Fruit fly (Drosophila melanogaster) whole organism, adult: ENCODE results near the gene CG31103.

Experiments used
- CG11617 ChIP-seq: fragments of 200-800 bp; sonication (Bioruptor generic); optimal IDR thresholded peaks from 2 replicates; lab custom pipeline; 2017; ENCODE audit warnings: mild to moderate bottlenecking, missing biosample characterization, missing genetic modification reagents, missing genetic modification characterization
- CG12768 ChIP-seq: fragments of 200-800 bp; sonication (Bioruptor generic); optimal IDR thresholded peaks from 2 replicates; lab custom pipeline; 2017; ENCODE audit warnings: missing biosample characterization, missing genetic modification characterization, mild to moderate bottlenecking, moderate library complexity, missing genetic modification reagents
- CG14711 ChIP-seq: fragments of 200-800 bp; sonication (Bioruptor generic); optimal IDR thresholded peaks from 2 replicates; lab custom pipeline; 2018; ENCODE audit warnings: missing biosample characterization, mild to moderate bottlenecking, missing genetic modification characterization, moderate library complexity
- CG1620 ChIP-seq: fragments of 200-800 bp; sonication (Bioruptor generic); optimal IDR thresholded peaks from 2 replicates; lab custom pipeline; 2016; ENCODE audit warnings: missing biosample characterization, missing genetic modification characterization
- CG33017 ChIP-seq: fragments of 200-800 bp; sonication (Bioruptor generic); optimal IDR thresholded peaks from 2 replicates; lab custom pipeline; 2018; ENCODE audit warnings: missing biosample characterization, mild to moderate bottlenecking, missing genetic modification characterization, moderate library complexity
- CG5204 ChIP-seq: fragments of 200-800 bp; sonication (Bioruptor generic); optimal IDR thresholded peaks from 2 replicates; lab custom pipeline; 2016; ENCODE audit warnings: missing biosample characterization, missing genetic modification characterization
- CG7045 ChIP-seq: fragments of 200-800 bp; sonication (Bioruptor generic); optimal IDR thresholded peaks from 2 replicates; lab custom pipeline; 2017; ENCODE audit warnings: missing biosample characterization, mild to moderate bottlenecking, missing genetic modification characterization
- CG7101 ChIP-seq: fragments of 200-800 bp; sonication (Bioruptor generic); optimal IDR thresholded peaks from 2 replicates; lab custom pipeline; 2018; ENCODE audit warnings: missing biosample characterization, mild to moderate bottlenecking, missing genetic modification characterization, moderate library complexity
- Clk ChIP-seq: fragments of 200-800 bp; sonication (Bioruptor generic); optimal IDR thresholded peaks from 2 replicates; lab custom pipeline; 2017; ENCODE audit warnings: missing biosample characterization, missing genetic modification characterization
- Crg-1 ChIP-seq: fragments of 200-800 bp; sonication (Bioruptor generic); optimal IDR thresholded peaks from 2 replicates; lab custom pipeline; 2016; ENCODE audit warnings: missing biosample characterization, missing genetic modification characterization
- Hr96 ChIP-seq: fragments of 200-800 bp; sonication (Bioruptor generic); optimal IDR thresholded peaks from 2 replicates; lab custom pipeline; 2016; ENCODE audit warnings: missing biosample characterization, missing genetic modification characterization
- Mnt ChIP-seq: fragments of 200-800 bp; sonication (Bioruptor generic); optimal IDR thresholded peaks from 2 replicates; lab custom pipeline; 2016; ENCODE audit warnings: missing biosample characterization, mild to moderate bottlenecking, missing genetic modification characterization
- bab1 ChIP-seq: fragments of 200-800 bp; sonication (Bioruptor generic); optimal IDR thresholded peaks from 3 replicates; lab custom pipeline; 2019; ENCODE audit warnings: missing biosample characterization, mild to moderate bottlenecking, missing genetic modification characterization, moderate library complexity
- cic ChIP-seq: fragments of 200-800 bp; sonication (Bioruptor generic); optimal IDR thresholded peaks from 2 replicates; lab custom pipeline; 2017; ENCODE audit warnings: missing biosample characterization, mild to moderate bottlenecking, missing genetic modification characterization, moderate library complexity
- cnc ChIP-seq, 2 experiments: fragments of >200 bp; optimal IDR thresholded peaks; 2 replicates each; lab custom pipeline; 2017
- kay ChIP-seq: fragments of 200-800 bp; sonication (Bioruptor generic); peaks from one replicate; lab custom pipeline; 2016; ENCODE audit warnings: missing biosample characterization, missing genetic modification characterization, borderline replicate concordance
- ovo ChIP-seq: fragments of 200-800 bp; sonication (Bioruptor generic); optimal IDR thresholded peaks from 2 replicates; lab custom pipeline; 2016; ENCODE audit warnings: missing biosample characterization, missing genetic modification characterization
- pad ChIP-seq: fragments of 200-800 bp; sonication (Bioruptor generic); optimal IDR thresholded peaks from 3 replicates; lab custom pipeline; 2017; ENCODE audit warnings: missing biosample characterization, missing genetic modification characterization, mild to moderate bottlenecking, moderate library complexity, missing genetic modification reagents
- tj ChIP-seq: fragments of 200-800 bp; sonication (Bioruptor generic); optimal IDR thresholded peaks from 3 replicates; lab custom pipeline; 2017; ENCODE audit warnings: missing biosample characterization, mild to moderate bottlenecking, missing genetic modification characterization, moderate library complexity
- toe ChIP-seq: fragments of 200-800 bp; sonication (Bioruptor generic); optimal IDR thresholded peaks from 2 replicates; lab custom pipeline; 2016; ENCODE audit warnings: missing biosample characterization, missing genetic modification characterization

CG31103 gene

dm6 chr3R:25235362-25235761 lies 16.2 kb downstream of the CG31103 start, which contains the start of gene Sil1:
Sil1 (minus strand) TSS chr3R:25235529.
- no peak for TF ChIP-seq CG7045 (GFP tag; lab: Kevin White, UChicago)
- TF ChIP-seq cic (GFP tag; lab: Kevin White, UChicago), result no peak
- no peak for TF ChIP-seq kay
- no peak for TF ChIP-seq Crg-1 (GFP tag; lab: Kevin White, UChicago)
- TF ChIP-seq pad (GFP tag; lab: Kevin White, UChicago), result no peak
- no peak for TF ChIP-seq CG11617 (GFP tag; lab: Kevin White, UChicago)
- TF ChIP-seq CG5204 (GFP tag; lab: Kevin White, UChicago), result no peak
- TF ChIP-seq ovo (GFP tag; lab: Kevin White, UChicago), result no peak
- TF ChIP-seq cnc (optimal IDR thresholded peaks at IDR 0.05; lab: Kevin White, UChicago), result no peak
- no peak for TF ChIP-seq Hr96 (GFP tag; lab: Kevin White, UChicago)
- no peak for TF ChIP-seq CG1620
- no peak for TF ChIP-seq CG14711
- TF ChIP-seq CG12768 (GFP tag; lab: Kevin White, UChicago), result no peak
- no peak for TF ChIP-seq Clk (GFP tag; lab: Kevin White, UChicago)
- no peak for TF ChIP-seq tj (GFP tag; lab: Kevin White, UChicago)

- TF ChIP-seq Mnt (GFP tag; lab: Kevin White, UChicago), result no peak
- no peak for TF ChIP-seq CG7101
- TF ChIP-seq bab1 (GFP tag; lab: Kevin White, UChicago), result no peak
- no peak for TF ChIP-seq CG33017 (tag; lab: Kevin White, UChicago)
- no peak for TF ChIP-seq Crg-1 (GFP tag; lab: Kevin White, UChicago)
- TF ChIP-seq cic (GFP tag; lab: Kevin White, UChicago), result no peak
- TF ChIP-seq pad (GFP tag; lab: Kevin White, UChicago), result no peak
Measured at dm6 chr3R:25236121-25236520, 17.0 kb downstream of the CG31103 start.

dm6 chr3R:25237314-25237713 lies 18.2 kb downstream of the CG31103 start, which contains the start of gene Jhbp7:
Jhbp7 (plus strand) TSS chr3R:25237614.
- TF ChIP-seq CG11617 (GFP tag; lab: Kevin White, UChicago) (no peak), kay (no peak), Mnt (GFP tag; lab: Kevin White, UChicago) (no peak), Crg-1 (GFP tag; lab: Kevin White, UChicago) (no peak), toe (GFP tag; lab: Kevin White, UChicago) (no peak), cic (GFP tag; lab: Kevin White, UChicago) (no peak)

dm6 chr3R:25238771-25239700 lies 19.9 kb downstream of the CG31103 start:
- TF ChIP-seq ovo (GFP tag; lab: Kevin White, UChicago) (no peak), tj (GFP tag; lab: Kevin White, UChicago) (no peak), cic (GFP tag; lab: Kevin White, UChicago) (no peak), CG7045 (GFP tag; lab: Kevin White, UChicago) (no peak), CG5204 (GFP tag; lab: Kevin White, UChicago) (no peak), CG12768 (GFP tag; lab: Kevin White, UChicago) (no peak), toe (GFP tag; lab: Kevin White, UChicago) (no peak), bab1 (GFP tag; lab: Kevin White, UChicago) (no peak), Hr96 (GFP tag; lab: Kevin White, UChicago) (no peak), CG33017 (tag; lab: Kevin White, UChicago) (no peak), Crg-1 (GFP tag; lab: Kevin White, UChicago) (no peak)

dm6 chr3R:25239880-25240279 lies 20.8 kb downstream of the CG31103 start, which contains the start of gene to:
to (plus strand) TSS chr3R:25240180.
- TF ChIP-seq tj (GFP tag; lab: Kevin White, UChicago), result no peak
- no peak for TF ChIP-seq Hr96 (GFP tag; lab: Kevin White, UChicago)
- TF ChIP-seq Mnt (GFP tag; lab: Kevin White, UChicago), result no peak
- TF ChIP-seq cnc (optimal IDR thresholded peaks at IDR 0.05; lab: Kevin White, UChicago), result no peak
- no peak for TF ChIP-seq pad (GFP tag; lab: Kevin White, UChicago)
- no peak for TF ChIP-seq bab1 (GFP tag; lab: Kevin White, UChicago)
- no peak for TF ChIP-seq CG7101
- no peak for TF ChIP-seq CG7045 (GFP tag; lab: Kevin White, UChicago)
- no peak for TF ChIP-seq CG33017 (tag; lab: Kevin White, UChicago)

- TF ChIP-seq CG14711 (no peak), Hr96 (GFP tag; lab: Kevin White, UChicago) (no peak), CG7101 (no peak), Clk (GFP tag; lab: Kevin White, UChicago) (no peak), CG11617 (GFP tag; lab: Kevin White, UChicago) (no peak), tj (GFP tag; lab: Kevin White, UChicago) (no peak), CG1620 (no peak), bab1 (GFP tag; lab: Kevin White, UChicago) (no peak), pad (GFP tag; lab: Kevin White, UChicago) (no peak), kay (no peak), CG12768 (GFP tag; lab: Kevin White, UChicago) (no peak), cic (GFP tag; lab: Kevin White, UChicago) (no peak), toe (GFP tag; lab: Kevin White, UChicago) (no peak), CG33017 (tag; lab: Kevin White, UChicago) (no peak), CG7045 (GFP tag; lab: Kevin White, UChicago) (no peak), CG5204 (GFP tag; lab: Kevin White, UChicago) (no peak)
Measured at dm6 chr3R:25241507-25242070, 22.5 kb downstream of the CG31103 start, which contains the start of gene CG11854. CG11854 (plus strand) TSS chr3R:25242020.
